Fruit fly (Drosophila melanogaster) whole organism: ENCODE results near the gene CG16865.

Experiments
- CG8478 ChIP-seq: fragments of >200 bp; optimal IDR thresholded peaks from 2 replicates; lab custom pipeline; 2018; ENCODE audit warnings: inconsistent platforms
- Dll ChIP-seq: fragments of >200 bp; optimal IDR thresholded peaks from 2 replicates; lab custom pipeline; 2017
- EcR ChIP-seq, 2 experiments: fragments of >200 bp; optimal IDR thresholded peaks; 2 replicates each; lab custom pipeline; 2017; ENCODE audit warnings: missing biosample characterization in 2 of 2, missing genetic modification characterization in 2 of 2, missing genetic modification reagents in 2 of 2
- pan ChIP-seq: fragments of >200 bp; optimal IDR thresholded peaks from 2 replicates; lab custom pipeline; 2017
- psq ChIP-seq: fragments of >200 bp; optimal IDR thresholded peaks from 2 replicates; lab custom pipeline; 2017
- usp ChIP-seq: fragments of >200 bp; optimal IDR thresholded peaks from 2 replicates; lab custom pipeline; 2017; ENCODE audit warnings: missing biosample characterization, missing genetic modification characterization, mixed read lengths

dm6 chr2L:13839744-13840151 lies 28.4 kb downstream of the CG16865 start:
- TF ChIP-seq usp: no peak
- TF ChIP-seq EcR (GFP tag; optimal IDR thresholded peaks at IDR 0.05; lab: Kevin White, UChicago): no peak
- no peak for TF ChIP-seq CG8478 (lab: Kevin White, UChicago)
- TF ChIP-seq Dll (lab: Kevin White, UChicago): no peak
- no peak for TF ChIP-seq psq (lab: Kevin White, UChicago)
- no peak for TF ChIP-seq pan (lab: Kevin White, UChicago)
